Fruit fly (Drosophila melanogaster) whole organism, embryonic: Measurements from ENCODE around the gene CG14537.

Experiments
- Aef1 ChIP-seq: fragments of 200-800 bp; sonication (Bioruptor generic); IDR thresholded peaks from 3 replicates; pipeline ENCODE4 v1.3.6; 2022; ENCODE audit warnings: missing biosample characterization, missing genetic modification characterization
- Asciz ChIP-seq: fragments of 200-800 bp; sonication (Bioruptor generic); optimal IDR thresholded peaks from 2 replicates; lab custom pipeline; 2017; ENCODE audit warnings: missing biosample characterization, mild to moderate bottlenecking, missing genetic modification characterization, missing genetic modification reagents
- Atf-2 ChIP-seq: fragments of 200-800 bp; sonication (Bioruptor generic); optimal IDR thresholded peaks from 2 replicates; lab custom pipeline; 2016; ENCODE audit warnings: missing biosample characterization, missing genetic modification characterization
- Atf3 ChIP-seq: fragments of 200-800 bp; sonication (Bioruptor generic); optimal IDR thresholded peaks from 3 replicates; lab custom pipeline; 2016; ENCODE audit warnings: missing biosample characterization, missing genetic modification characterization
- Awh ChIP-seq: fragments of 200-800 bp; sonication (Bioruptor generic); IDR thresholded peaks from 2 replicates; pipeline ENCODE4, ENCODE4 v1.3.6; 2022; ENCODE audit warnings: missing biosample characterization, missing genetic modification characterization
- CG10267 ChIP-seq: fragments of 200-800 bp; sonication (Bioruptor generic); optimal IDR thresholded peaks from 2 replicates; lab custom pipeline; 2018; ENCODE audit warnings: missing biosample characterization, mild to moderate bottlenecking, missing genetic modification characterization, moderate library complexity
- CG10543 ChIP-seq: fragments of 200-800 bp; sonication (Bioruptor generic); optimal IDR thresholded peaks from 3 replicates; lab custom pipeline; 2017; ENCODE audit warnings: missing biosample characterization, mild to moderate bottlenecking, missing genetic modification characterization, moderate library complexity
- CG10979 ChIP-seq: fragments of 200-800 bp; sonication (Bioruptor generic); optimal IDR thresholded peaks from 2 replicates; lab custom pipeline; 2018; ENCODE audit warnings: missing biosample characterization, mild to moderate bottlenecking, missing genetic modification characterization, moderate library complexity
- CG12769 ChIP-seq: fragments of 200-800 bp; sonication (Bioruptor generic); optimal IDR thresholded peaks from 2 replicates; lab custom pipeline; 2019; ENCODE audit warnings: missing biosample characterization, mild to moderate bottlenecking, missing genetic modification characterization, moderate library complexity
- CG13775 ChIP-seq: fragments of 200-800 bp; sonication (Bioruptor generic); optimal IDR thresholded peaks from 3 replicates; lab custom pipeline; 2017; ENCODE audit warnings: missing biosample characterization, mild to moderate bottlenecking, missing genetic modification characterization
- CG17568 ChIP-seq: fragments of 200-800 bp; sonication (Bioruptor generic); optimal IDR thresholded peaks from 2 replicates; lab custom pipeline; 2018; ENCODE audit warnings: missing biosample characterization, mild to moderate bottlenecking, missing genetic modification characterization, moderate library complexity
- CG2129 ChIP-seq: fragments of 200-800 bp; sonication (Bioruptor generic); IDR thresholded peaks from 2 replicates; pipeline ENCODE4 v1.3.6; 2022; ENCODE audit warnings: missing biosample characterization, missing genetic modification characterization; ENCODE audit not compliant: partially characterized antibody
- CG2712 ChIP-seq: fragments of 200-800 bp; optimal IDR thresholded peaks from 3 replicates; lab custom pipeline; 2019; ENCODE audit warnings: missing biosample characterization, mild to moderate bottlenecking, missing genetic modification characterization, moderate library complexity
- CG3163 ChIP-seq: fragments of 200-800 bp; sonication (Bioruptor generic); optimal IDR thresholded peaks from 3 replicates; lab custom pipeline; 2016; ENCODE audit warnings: missing biosample characterization, missing genetic modification characterization
- CG43689 ChIP-seq: fragments of 200-800 bp; sonication (Bioruptor generic); IDR thresholded peaks from 2 replicates; pipeline ENCODE4 v1.3.6; 2022; ENCODE audit warnings: missing biosample characterization, missing genetic modification characterization
- CG4404 ChIP-seq: fragments of 200-800 bp; sonication (Bioruptor generic); IDR thresholded peaks from 2 replicates; pipeline ENCODE4 v1.3.6; 2022; ENCODE audit warnings: missing biosample characterization, missing genetic modification characterization
- CG4424 ChIP-seq: fragments of 200-800 bp; sonication (Bioruptor generic); optimal IDR thresholded peaks from 3 replicates; lab custom pipeline; 2016; ENCODE audit warnings: missing biosample characterization, missing genetic modification characterization
- CG7786 ChIP-seq: fragments of 200-800 bp; sonication (Bioruptor generic); optimal IDR thresholded peaks from 2 replicates; lab custom pipeline; 2016; ENCODE audit warnings: missing biosample characterization, missing genetic modification characterization
- CG7987 ChIP-seq: fragments of 200-800 bp; sonication (Bioruptor generic); optimal IDR thresholded peaks from 2 replicates; lab custom pipeline; 2018; ENCODE audit warnings: missing biosample characterization, mild to moderate bottlenecking, missing genetic modification characterization, moderate library complexity
- D ChIP-seq, 2 experiments: fragments of 200-800 bp in 1 of 2; fragments of >200 bp in 1 of 2; sonication (Bioruptor generic) in 1 of 2; optimal IDR thresholded peaks; 2 replicates in 1 of 2; 3 replicates in 1 of 2; lab custom pipeline; 2017; ENCODE audit warnings: mild to moderate bottlenecking in 1 of 2, missing biosample characterization in 1 of 2, missing genetic modification characterization in 1 of 2, missing genetic modification reagents in 1 of 2
- Dbx ChIP-seq: fragments of 200-800 bp; sonication (Bioruptor generic); IDR thresholded peaks from 3 replicates; pipeline ENCODE4 v1.3.6; 2022; ENCODE audit warnings: missing biosample characterization, missing genetic modification characterization
- Fer1 ChIP-seq: fragments of 200-800 bp; sonication (Bioruptor generic); optimal IDR thresholded peaks from 2 replicates; lab custom pipeline; 2017; ENCODE audit warnings: missing biosample characterization, mild to moderate bottlenecking, missing genetic modification characterization
- Gug ChIP-seq: fragments of 200-800 bp; sonication (Bioruptor generic); IDR thresholded peaks from 4 replicates; pipeline ENCODE4 v1.3.6; 2022; ENCODE audit warnings: missing biosample characterization, missing genetic modification characterization
- Hand ChIP-seq: fragments of 200-800 bp; sonication (Bioruptor generic); optimal IDR thresholded peaks from 2 replicates; lab custom pipeline; 2017; ENCODE audit warnings: mild to moderate bottlenecking, missing biosample characterization, missing genetic modification reagents, missing genetic modification characterization
- Hmr ChIP-seq: fragments of 200-800 bp; sonication (Bioruptor generic); optimal IDR thresholded peaks from 3 replicates; lab custom pipeline; 2017; ENCODE audit warnings: mild to moderate bottlenecking, missing biosample characterization, missing genetic modification reagents, missing genetic modification characterization
- Hmx ChIP-seq: fragments of 200-800 bp; sonication (Bioruptor generic); optimal IDR thresholded peaks from 2 replicates; lab custom pipeline; 2016; ENCODE audit warnings: missing biosample characterization, missing genetic modification characterization
- Hr39 ChIP-seq: fragments of >200 bp; optimal IDR thresholded peaks from 2 replicates; lab custom pipeline; 2017
- Hr78 ChIP-seq, 2 experiments: fragments of 200-800 bp in 1 of 2; fragments of >200 bp in 1 of 2; sonication (Bioruptor generic) in 1 of 2; optimal IDR thresholded peaks; 2 replicates each; lab custom pipeline; 2017 to 2019; ENCODE audit warnings: missing biosample characterization in 2 of 2, missing genetic modification characterization in 2 of 2, mild to moderate bottlenecking in 1 of 2, moderate library complexity in 1 of 2
- MBD-R2 ChIP-seq: fragments of 200-800 bp; sonication (Bioruptor generic); IDR thresholded peaks from 2 replicates; pipeline ENCODE4 v1.3.6; 2022; ENCODE audit warnings: missing biosample characterization, missing genetic modification characterization
- MESR4 ChIP-seq: fragments of 200-800 bp; sonication (Bioruptor generic); optimal IDR thresholded peaks from 2 replicates; lab custom pipeline; 2018; ENCODE audit warnings: missing biosample characterization, mild to moderate bottlenecking, missing genetic modification characterization, moderate library complexity
- Sry-β ChIP-seq: fragments of 200-800 bp; sonication (Bioruptor generic); optimal IDR thresholded peaks from 2 replicates; lab custom pipeline; 2018; ENCODE audit warnings: missing biosample characterization, mild to moderate bottlenecking, missing genetic modification characterization, moderate library complexity
- Vsx1 ChIP-seq: fragments of 200-800 bp; sonication (Bioruptor generic); optimal IDR thresholded peaks from 2 replicates; lab custom pipeline; 2017; ENCODE audit warnings: missing biosample characterization, mild to moderate bottlenecking, missing genetic modification characterization, missing genetic modification reagents
- Xrp1 ChIP-seq: fragments of 200-800 bp; sonication (Bioruptor generic); IDR thresholded peaks from 2 replicates; pipeline ENCODE4 v1.3.6; 2022; ENCODE audit warnings: missing biosample characterization, missing genetic modification characterization
- caup ChIP-seq: fragments of 200-800 bp; sonication (Bioruptor generic); optimal IDR thresholded peaks from 3 replicates; lab custom pipeline; 2017; ENCODE audit warnings: missing biosample characterization, mild to moderate bottlenecking, missing genetic modification characterization, moderate library complexity; ENCODE audit not compliant: severe bottlenecking
- da ChIP-seq: fragments of 200-800 bp; sonication (Bioruptor generic); optimal IDR thresholded peaks from 2 replicates; lab custom pipeline; 2016; ENCODE audit warnings: missing biosample characterization, missing genetic modification characterization
- dmrt11E ChIP-seq: fragments of 200-800 bp; sonication (Bioruptor generic); optimal IDR thresholded peaks from 3 replicates; lab custom pipeline; 2018; ENCODE audit warnings: missing biosample characterization, mild to moderate bottlenecking, missing genetic modification characterization, moderate library complexity
- gcm2 ChIP-seq: fragments of 200-800 bp; sonication (Bioruptor generic); optimal IDR thresholded peaks from 2 replicates; lab custom pipeline; 2016; ENCODE audit warnings: missing biosample characterization, missing genetic modification characterization
- luna ChIP-seq: fragments of 200-800 bp; sonication (Bioruptor generic); optimal IDR thresholded peaks from 2 replicates; lab custom pipeline; 2016; ENCODE audit warnings: missing biosample characterization, missing genetic modification characterization
- mam ChIP-seq: fragments of 200-800 bp; sonication (Bioruptor generic); optimal IDR thresholded peaks from 3 replicates; lab custom pipeline; 2016; ENCODE audit warnings: missing biosample characterization, missing genetic modification characterization
- mld ChIP-seq: fragments of 200-800 bp; sonication (Bioruptor generic); IDR thresholded peaks from 3 replicates; pipeline ENCODE4 v1.3.6; 2022; ENCODE audit warnings: missing biosample characterization, missing genetic modification characterization; ENCODE audit not compliant: partially characterized antibody
- nerfin-1 ChIP-seq: fragments of 200-800 bp; sonication (Bioruptor generic); optimal IDR thresholded peaks from 3 replicates; lab custom pipeline; 2019; ENCODE audit warnings: missing biosample characterization, mild to moderate bottlenecking, missing genetic modification characterization, moderate library complexity
- nmo ChIP-seq: fragments of 200-800 bp; sonication (Bioruptor generic); optimal IDR thresholded peaks from 2 replicates; lab custom pipeline; 2018; ENCODE audit warnings: missing biosample characterization, mild to moderate bottlenecking, missing genetic modification characterization, moderate library complexity
- ranshi ChIP-seq: fragments of 200-800 bp; sonication (Bioruptor generic); IDR thresholded peaks from 2 replicates; pipeline ENCODE4 v1.3.6; 2022; ENCODE audit warnings: missing biosample characterization, missing genetic modification characterization
- schlank ChIP-seq: fragments of 200-800 bp; sonication (Bioruptor generic); optimal IDR thresholded peaks from 2 replicates; lab custom pipeline; 2018; ENCODE audit warnings: missing biosample characterization, mild to moderate bottlenecking, missing genetic modification characterization
- sima ChIP-seq: fragments of 200-800 bp; sonication (Bioruptor generic); optimal IDR thresholded peaks from 2 replicates; lab custom pipeline; 2016; ENCODE audit warnings: missing biosample characterization, missing genetic modification characterization
- sob ChIP-seq: fragments of 200-800 bp; sonication (Bioruptor generic); IDR thresholded peaks from 2 replicates; pipeline ENCODE4 v1.3.6; 2022; ENCODE audit warnings: missing biosample characterization, missing genetic modification characterization
- tna ChIP-seq: fragments of 200-800 bp; sonication (Bioruptor generic); IDR thresholded peaks from 2 replicates; pipeline ENCODE4 v1.3.6; 2022; ENCODE audit warnings: missing biosample characterization, missing genetic modification characterization; ENCODE audit not compliant: partially characterized antibody
- tup ChIP-seq: fragments of 200-800 bp; sonication (Bioruptor generic); optimal IDR thresholded peaks from 2 replicates; lab custom pipeline; 2016; ENCODE audit warnings: missing biosample characterization, mild to moderate bottlenecking, missing genetic modification characterization, moderate library complexity
- zen ChIP-seq: fragments of 200-800 bp; sonication (Bioruptor generic); optimal IDR thresholded peaks from 3 replicates; lab custom pipeline; 2018; ENCODE audit warnings: missing biosample characterization, mild to moderate bottlenecking, missing genetic modification characterization, moderate library complexity
- zf30C ChIP-seq: fragments of 200-800 bp; sonication (Bioruptor generic); optimal IDR thresholded peaks from 3 replicates; lab custom pipeline; 2018; ENCODE audit warnings: missing biosample characterization, mild to moderate bottlenecking, missing genetic modification characterization

The CG14537 gene

DNA sequence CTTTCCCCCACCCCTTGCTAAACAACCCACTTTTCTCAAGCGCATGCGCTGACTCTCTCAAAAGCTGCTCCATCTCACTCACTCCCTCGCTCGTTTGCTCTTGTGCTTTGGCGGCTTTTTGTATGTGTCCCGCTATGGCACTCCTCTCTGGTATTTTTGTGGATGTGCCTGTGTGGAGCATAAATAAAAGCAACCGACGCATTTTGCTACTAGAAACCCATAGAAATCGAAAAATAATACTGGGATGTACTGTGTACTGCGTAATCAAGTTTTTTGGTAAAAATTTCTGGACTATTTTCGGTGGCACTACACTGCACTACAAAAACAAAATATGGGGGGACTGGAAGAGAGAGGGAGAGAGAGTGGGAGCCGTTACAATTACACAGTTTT is 30.6 kb upstream of the CG14537 start (continued):
- no peak for TF ChIP-seq Aef1 (GFP tag; lab: Robert Waterston, UW)
- TF ChIP-seq CG2129 (GFP tag; lab: Robert Waterston, UW): no peak
- TF ChIP-seq tna (GFP tag; lab: Robert Waterston, UW): no peak
- TF ChIP-seq Fer1 (GFP tag; lab: Kevin White, UChicago): peak; percentile 46
- TF ChIP-seq Hand: peak; percentile 12
- TF ChIP-seq gcm2: no peak
- peak; percentile 95 for TF ChIP-seq nerfin-1 (tag; lab: Kevin White, UChicago)
- TF ChIP-seq Sry-β (GFP tag; lab: Kevin White, UChicago): no peak
- no peak for TF ChIP-seq da (GFP tag; lab: Kevin White, UChicago)
- no peak for TF ChIP-seq D (optimal IDR thresholded peaks at IDR 0.05; lab: Kevin White, UChicago)
- TF ChIP-seq D (GFP tag; optimal IDR thresholded peaks at IDR 0.05; lab: Kevin White, UChicago): no peak
- no peak for TF ChIP-seq dmrt11E (tag; lab: Kevin White, UChicago)
- TF ChIP-seq CG13775 (GFP tag; lab: Kevin White, UChicago): no peak
- no peak for TF ChIP-seq Asciz (GFP tag; lab: Kevin White, UChicago)
- peak; percentile 10 for TF ChIP-seq CG7786
- TF ChIP-seq CG17568 (GFP tag; lab: Kevin White, UChicago): peak; percentile 17
- TF ChIP-seq Dbx (GFP tag; lab: Robert Waterston, UW): peak; percentile 62; the same call in 2 of the 3 replicates
- no peak for TF ChIP-seq CG10979
- TF ChIP-seq Gug (GFP tag; lab: Robert Waterston, UW): no peak
- no peak for TF ChIP-seq tup (GFP tag; lab: Kevin White, UChicago)
- TF ChIP-seq schlank (tag; lab: Kevin White, UChicago): no peak
- peak; percentile 97 for TF ChIP-seq CG12769
- peak; percentile 66 for TF ChIP-seq CG3163 (GFP tag; lab: Kevin White, UChicago)
- no peak for TF ChIP-seq Hr78 (GFP tag; optimal IDR thresholded peaks at IDR 0.05; lab: Kevin White, UChicago)
- TF ChIP-seq nmo (GFP tag; lab: Kevin White, UChicago): peak; percentile 18
- TF ChIP-seq MESR4 (GFP tag; lab: Kevin White, UChicago): peak; percentile 18
- TF ChIP-seq CG10543: peak; percentile 86
- no peak for TF ChIP-seq CG4424 (GFP tag; lab: Kevin White, UChicago)
- TF ChIP-seq Xrp1 (GFP tag; lab: Robert Waterston, UW): no peak
- TF ChIP-seq CG4404: no peak
- no peak for TF ChIP-seq mld (GFP tag; lab: Robert Waterston, UW)
- TF ChIP-seq Hmr (GFP tag; lab: Kevin White, UChicago): peak; percentile 57
- TF ChIP-seq Hr39 (lab: Kevin White, UChicago): no peak
- TF ChIP-seq zf30C (GFP tag; lab: Kevin White, UChicago): no peak
- TF ChIP-seq caup (GFP tag; lab: Kevin White, UChicago): no peak
- TF ChIP-seq sob (GFP tag; lab: Robert Waterston, UW): 0 out of 2 replicates have a peak, but pooled peaks have one; percentile 25
- TF ChIP-seq MBD-R2 (GFP tag; lab: Robert Waterston, UW): peak; percentile 34; the same call in 1 of the 2 replicates
- no peak for TF ChIP-seq Vsx1 (GFP tag; lab: Kevin White, UChicago)
- no peak for TF ChIP-seq luna (GFP tag; lab: Kevin White, UChicago)
- peak; percentile 17; the same call in 1 of the 2 replicates for TF ChIP-seq ranshi
- TF ChIP-seq CG7987 (GFP tag; lab: Kevin White, UChicago): peak; percentile 63
- no peak for TF ChIP-seq zen (tag; lab: Kevin White, UChicago)
- no peak for TF ChIP-seq Hmx (GFP tag; lab: Kevin White, UChicago)
- no peak for TF ChIP-seq sima (GFP tag; lab: Kevin White, UChicago)
- TF ChIP-seq CG43689 (GFP tag; lab: Robert Waterston, UW): no peak
- TF ChIP-seq Atf3: no peak
- no peak for TF ChIP-seq mam (GFP tag; lab: Kevin White, UChicago)
- TF ChIP-seq CG2712 (tag; lab: Kevin White, UChicago): no peak
- no peak for TF ChIP-seq Atf-2 (GFP tag; lab: Kevin White, UChicago)
- no peak for TF ChIP-seq Awh (GFP tag; lab: Robert Waterston, UW)
- TF ChIP-seq CG10267 (tag; lab: Kevin White, UChicago): no peak
